Worm (Caenorhabditis elegans) whole organism, early embryonic: ENCODE data around the gene atp-2.

ENCODE experiments used
- B0310.2 ChIP-seq: sonication (generic microtip); optimal IDR thresholded peaks from 2 replicates; lab custom pipeline; 2016; ENCODE audit warnings: mild to moderate bottlenecking, missing genetic modification characterization, missing compliant biosample characterization
- aly-1 ChIP-seq: sonication (generic microtip); optimal IDR thresholded peaks from 2 replicates; lab custom pipeline; 2016; ENCODE audit warnings: missing genetic modification characterization, missing compliant biosample characterization
- ama-1 ChIP-seq: fragments of 150-350 bp; optimal IDR thresholded peaks from 2 replicates; lab custom pipeline; 2014
- ceh-13 ChIP-seq: fragments of 200-800 bp; sonication (Bioruptor generic); optimal IDR thresholded peaks from 2 replicates; lab custom pipeline; 2018; ENCODE audit warnings: mild to moderate bottlenecking, missing genetic modification characterization, missing compliant biosample characterization
- ceh-36 ChIP-seq: sonication (generic microtip); optimal IDR thresholded peaks from 2 replicates; lab custom pipeline; 2016; ENCODE audit warnings: missing genetic modification characterization, inconsistent platforms, missing compliant biosample characterization
- ets-7 ChIP-seq: sonication (generic microtip); optimal IDR thresholded peaks from 2 replicates; lab custom pipeline; 2016; ENCODE audit warnings: missing genotype, missing genetic modification characterization, missing compliant biosample characterization
- hnd-1 ChIP-seq: sonication (generic microtip); optimal IDR thresholded peaks from 2 replicates; lab custom pipeline; 2016; ENCODE audit warnings: missing genetic modification characterization, missing compliant biosample characterization
- scrt-1 ChIP-seq: fragments of 200-800 bp; sonication (Bioruptor generic); IDR thresholded peaks from 2 replicates; pipeline ENCODE4 v1.3.6; 2022; ENCODE audit warnings: missing genetic modification characterization, missing compliant biosample characterization
- tbx-37 ChIP-seq: fragments of 200-800 bp; sonication (Bioruptor generic); conservative IDR thresholded peaks from 2 replicates; pipeline ENCODE4 v1.3.6; 2022; ENCODE audit warnings: missing genetic modification reagents, missing genetic modification characterization, missing compliant biosample characterization
- tra-4 ChIP-seq: sonication (generic microtip); optimal IDR thresholded peaks from 2 replicates; lab custom pipeline; 2017; ENCODE audit warnings: missing genetic modification characterization, missing compliant biosample characterization

DNA sequence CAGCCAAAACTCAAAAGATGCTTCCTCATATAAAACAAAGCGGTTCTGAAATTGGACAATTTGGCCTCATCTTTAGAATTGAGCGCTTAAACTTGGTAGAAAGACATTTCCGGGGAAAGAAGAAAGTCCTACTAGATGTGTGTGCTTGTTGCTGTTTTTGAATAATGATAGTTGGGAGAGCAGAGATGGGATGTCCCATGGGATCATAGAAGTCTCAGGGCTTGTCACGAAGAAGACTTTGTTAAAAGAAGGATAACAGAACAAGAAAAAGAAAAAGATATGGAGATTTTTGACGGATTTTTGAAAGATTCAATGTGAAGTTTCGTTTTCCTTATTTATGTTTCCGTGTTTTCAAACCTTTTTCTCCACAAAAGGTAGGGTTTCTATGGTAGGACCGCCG is 9.5 kb upstream of the atp-2 start, which contains the start of gene ZC155.2:
- TF ChIP-seq tra-4 (tag; lab: Kevin White, UChicago) (no peak), ceh-13 (GFP tag; lab: Kevin White, UChicago) (no peak), aly-1 (tag; lab: Kevin White, UChicago) (no peak), scrt-1 (no peak), hnd-1 (no peak), ets-7 (no peak), ama-1 (no peak), tbx-37 (GFP tag; lab: Robert Waterston, UW) (no peak), ceh-36 (tag; lab: Kevin White, UChicago) (no peak), B0310.2 (tag; lab: Kevin White, UChicago) (no peak)
